Fruit fly (Drosophila melanogaster): ENCODE measurements around the gene Hrb98DE.

DNA sequence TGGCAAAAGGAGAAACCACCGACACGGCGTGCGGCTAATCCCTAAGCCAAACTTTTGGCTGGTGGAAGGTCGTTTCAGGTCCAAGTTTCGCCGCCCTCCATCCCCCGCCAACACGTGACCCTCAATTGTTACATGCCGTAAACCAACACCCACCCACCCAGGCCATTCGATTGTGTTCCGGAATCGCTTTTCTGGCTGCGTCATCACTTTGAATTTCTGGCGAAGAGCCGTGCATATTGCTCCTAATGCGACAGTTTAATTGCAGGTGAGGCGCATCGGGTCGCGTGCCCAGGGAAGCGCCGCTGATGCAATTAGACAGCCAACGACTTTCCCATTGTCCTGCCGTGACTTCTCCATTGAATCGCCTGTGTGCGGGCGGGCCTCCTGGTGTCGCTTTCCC is 4.7 kb upstream of the Hrb98DE start:
- TF ChIP-seq Dfd (GFP tag; optimal IDR thresholded peaks at IDR 0.05) (no peak), dl (GFP tag; optimal IDR thresholded peaks at IDR 0.05; ENCODE audit: insufficient read depth in 1 of 2, partially characterized antibody in 2 of 2) (no peak), foxo (GFP tag; optimal IDR thresholded peaks at IDR 0.05) (no peak), Mio (GFP tag; optimal IDR thresholded peaks at IDR 0.05) (no peak), h (GFP tag; optimal IDR thresholded peaks at IDR 0.05) (no peak)

Measured in whole organism, wandering third instar larva.